Worm (Caenorhabditis elegans) whole organism, L4 larva: ENCODE measurements around the gene sto-3.
A peak's percentile ranks its signal among the peaks of the same experiment; 100 is the strongest.

Experiments used
- F10B5.3 ChIP-seq: sonication (generic microtip); optimal IDR thresholded peaks from 2 replicates; lab custom pipeline; 2016; ENCODE audit warnings: mild to moderate bottlenecking, missing genetic modification characterization, missing compliant biosample characterization
- F26F4.8 ChIP-seq: fragments of 200-800 bp; sonication (Bioruptor generic); conservative IDR thresholded peaks from 2 replicates; pipeline ENCODE4 v1.3.6; 2022; ENCODE audit warnings: missing genetic modification characterization, missing compliant biosample characterization
- aha-1 ChIP-seq: fragments of 150-350 bp; peaks from one replicate; lab custom pipeline; 2014; ENCODE audit warnings: missing biosample characterization, missing genetic modification characterization
- ama-1 ChIP-seq: fragments of 150-350 bp; optimal IDR thresholded peaks from 2 replicates; lab custom pipeline; 2014; ENCODE audit warnings: inconsistent platforms, mixed read lengths
- arid-1 ChIP-seq: fragments of 200-800 bp; sonication (Bioruptor generic); conservative IDR thresholded peaks from 2 replicates; pipeline ENCODE4 v1.3.6; 2022; ENCODE audit warnings: missing genetic modification reagents, missing genetic modification characterization, missing compliant biosample characterization
- attf-4 ChIP-seq: sonication (generic microtip); optimal IDR thresholded peaks from 3 replicates; lab custom pipeline; 2017; ENCODE audit warnings: missing biosample characterization, missing genetic modification characterization
- ceh-32 ChIP-seq: sonication (generic microtip); optimal IDR thresholded peaks from 2 replicates; lab custom pipeline; 2016; ENCODE audit warnings: mild to moderate bottlenecking, missing genetic modification characterization, missing compliant biosample characterization; ENCODE audit not compliant: poor library complexity
- duxl-1 ChIP-seq: sonication (generic microtip); optimal IDR thresholded peaks from 2 replicates; lab custom pipeline; 2016; ENCODE audit warnings: mild to moderate bottlenecking, missing genetic modification characterization, moderate library complexity, missing compliant biosample characterization; ENCODE audit not compliant: poor library complexity
- dve-1 ChIP-seq: sonication (generic microtip); optimal IDR thresholded peaks from 2 replicates; lab custom pipeline; 2017; ENCODE audit warnings: antibody characterized with exemption, mild to moderate bottlenecking, missing genetic modification characterization, missing compliant biosample characterization; ENCODE audit not compliant: insufficient read depth
- egl-27 ChIP-seq: sonication (generic microtip); optimal IDR thresholded peaks from 3 replicates; lab custom pipeline; 2017; ENCODE audit warnings: missing biosample characterization, missing genetic modification reagents, missing genetic modification characterization
- fkh-10 ChIP-seq: fragments of 150-350 bp; optimal IDR thresholded peaks from 2 replicates; lab custom pipeline; 2014; ENCODE audit warnings: missing biosample characterization, missing genetic modification reagents, missing genetic modification characterization
- gei-8 ChIP-seq: fragments of 200-800 bp; sonication (Bioruptor generic); optimal IDR thresholded peaks from 2 replicates; lab custom pipeline; 2018; ENCODE audit warnings: mild to moderate bottlenecking, missing genetic modification characterization, missing compliant biosample characterization
- hlh-11 ChIP-seq: fragments of 200-800 bp; sonication (Bioruptor generic); optimal IDR thresholded peaks from 2 replicates; lab custom pipeline; 2018; ENCODE audit warnings: mild to moderate bottlenecking, missing genetic modification characterization, missing compliant biosample characterization
- hlh-30 ChIP-seq: sonication (generic microtip); optimal IDR thresholded peaks from 2 replicates; lab custom pipeline; 2017; ENCODE audit warnings: antibody characterized with exemption, mild to moderate bottlenecking, missing genetic modification characterization, missing compliant biosample characterization; ENCODE audit not compliant: insufficient read depth
- hmg-1.1 ChIP-seq: fragments of 200-800 bp; sonication (Bioruptor generic); IDR thresholded peaks from 2 replicates; pipeline ENCODE4 v1.3.6; 2022; ENCODE audit warnings: missing genetic modification reagents, missing genetic modification characterization, missing compliant biosample characterization
- jun-1 ChIP-seq: fragments of 150-350 bp; optimal IDR thresholded peaks from 2 replicates; lab custom pipeline; 2014; ENCODE audit warnings: missing biosample characterization, missing genetic modification reagents, missing genetic modification characterization
- lin-39 ChIP-seq: fragments of 150-350 bp; optimal IDR thresholded peaks from 2 replicates; lab custom pipeline; 2014; ENCODE audit warnings: missing biosample characterization, missing genetic modification reagents, missing genetic modification characterization
- mep-1 ChIP-seq: fragments of 150-350 bp; sonication (generic microtip); optimal IDR thresholded peaks from 3 replicates; lab custom pipeline; 2014; ENCODE audit warnings: missing biosample characterization, missing genetic modification characterization
- nhr-10 ChIP-seq: fragments of 150-350 bp; optimal IDR thresholded peaks from 2 replicates; lab custom pipeline; 2014; ENCODE audit warnings: missing biosample characterization, missing genetic modification characterization
- nhr-102 ChIP-seq: sonication (generic microtip); optimal IDR thresholded peaks from 2 replicates; lab custom pipeline; 2016; ENCODE audit warnings: mild to moderate bottlenecking, missing genetic modification characterization, moderate library complexity, missing compliant biosample characterization
- nhr-28 ChIP-seq: fragments of 150-350 bp; optimal IDR thresholded peaks from 2 replicates; lab custom pipeline; 2014; ENCODE audit warnings: missing biosample characterization, missing genetic modification characterization
- nhr-41 ChIP-seq: fragments of 200-800 bp; sonication (Bioruptor generic); IDR thresholded peaks from 2 replicates; pipeline ENCODE4 v1.3.6; 2022; ENCODE audit warnings: missing genetic modification reagents, missing genetic modification characterization, missing compliant biosample characterization
- nhr-42 ChIP-seq: fragments of 200-800 bp; sonication (Bioruptor generic); IDR thresholded peaks from 2 replicates; pipeline ENCODE4 v1.3.6; 2022; ENCODE audit warnings: missing genetic modification characterization, missing compliant biosample characterization
- nhr-6 ChIP-seq: fragments of 150-350 bp; optimal IDR thresholded peaks from 2 replicates; lab custom pipeline; 2014; ENCODE audit warnings: missing biosample characterization, missing genetic modification characterization
- pqm-1 ChIP-seq: sonication (generic microtip); optimal IDR thresholded peaks from 2 replicates; lab custom pipeline; 2017; ENCODE audit warnings: missing biosample characterization, missing genetic modification characterization
- rbr-2 ChIP-seq: sonication (generic microtip); optimal IDR thresholded peaks from 2 replicates; lab custom pipeline; 2016; ENCODE audit warnings: missing genotype, missing genetic modification characterization, missing compliant biosample characterization
- saeg-2 ChIP-seq: fragments of 200-800 bp; sonication (Bioruptor generic); IDR thresholded peaks from 2 replicates; pipeline ENCODE4 v1.3.6; 2022; ENCODE audit warnings: missing genetic modification reagents, missing genetic modification characterization, missing compliant biosample characterization
- set-16 ChIP-seq: fragments of 200-800 bp; sonication (Bioruptor generic); IDR thresholded peaks from 2 replicates; pipeline ENCODE4 v1.3.6; 2022; ENCODE audit warnings: missing genetic modification reagents, missing genetic modification characterization, missing compliant biosample characterization
- skn-1 ChIP-seq: fragments of 150-350 bp; optimal IDR thresholded peaks from 2 replicates; lab custom pipeline; 2014; ENCODE audit warnings: missing biosample characterization, missing genetic modification characterization
- snpc-4 ChIP-seq: fragments of 150-350 bp; optimal IDR thresholded peaks from 2 replicates; lab custom pipeline; 2014; ENCODE audit warnings: missing biosample characterization, missing genetic modification characterization
- spr-1 ChIP-seq: sonication (generic microtip); optimal IDR thresholded peaks from 2 replicates; lab custom pipeline; 2016; ENCODE audit warnings: mild to moderate bottlenecking, missing genetic modification characterization, missing compliant biosample characterization
- tag-97 ChIP-seq: fragments of 200-800 bp; sonication (Bioruptor generic); IDR thresholded peaks from 2 replicates; pipeline ENCODE4 v1.3.6; 2022; ENCODE audit warnings: missing genetic modification characterization, missing compliant biosample characterization
- unc-62 ChIP-seq, 3 experiments: fragments of 150-350 bp in 1 of 3; sonication (generic microtip); optimal IDR thresholded peaks in 2 of 3; peaks in 1 of 3; 1 replicate in 1 of 3; 2 replicates in 2 of 3; lab custom pipeline; 2014 to 2017; ENCODE audit warnings: missing biosample characterization in 3 of 3, missing genetic modification characterization in 3 of 3, missing genetic modification reagents in 3 of 3, missing genotype in 1 of 3
- zfp-2 ChIP-seq: sonication (generic microtip); optimal IDR thresholded peaks from 2 replicates; lab custom pipeline; 2016; ENCODE audit warnings: mild to moderate bottlenecking, missing genetic modification characterization, missing compliant biosample characterization
- zfp-3 ChIP-seq: fragments of 200-800 bp; sonication (Bioruptor generic); conservative IDR thresholded peaks from 2 replicates; pipeline ENCODE4 v1.3.6; 2022; ENCODE audit warnings: missing genetic modification reagents, missing genetic modification characterization, missing compliant biosample characterization
- zip-2 ChIP-seq: fragments of 150-350 bp; optimal IDR thresholded peaks from 2 replicates; lab custom pipeline; 2014; ENCODE audit warnings: missing biosample characterization, missing genetic modification characterization
- ztf-11 ChIP-seq: fragments of 150-350 bp; optimal IDR thresholded peaks from 2 replicates; lab custom pipeline; 2014; ENCODE audit warnings: missing biosample characterization, missing genetic modification characterization

Gene sto-3

ce11 chrX:11590545-11590944, 31.4 kb downstream of the sto-3 start:
- TF ChIP-seq ztf-11 (tag; lab: Kevin White, UChicago) = no peak
- TF ChIP-seq rbr-2 (tag; lab: Kevin White, UChicago) = no peak
- no peak for TF ChIP-seq arid-1 (GFP tag; lab: Robert Waterston, UW)
- no peak for TF ChIP-seq duxl-1
- TF ChIP-seq jun-1 (tag; lab: Kevin White, UChicago) = no peak
- no peak for TF ChIP-seq saeg-2
- no peak for TF ChIP-seq hlh-30 (tag; lab: Kevin White, UChicago)

DNA sequence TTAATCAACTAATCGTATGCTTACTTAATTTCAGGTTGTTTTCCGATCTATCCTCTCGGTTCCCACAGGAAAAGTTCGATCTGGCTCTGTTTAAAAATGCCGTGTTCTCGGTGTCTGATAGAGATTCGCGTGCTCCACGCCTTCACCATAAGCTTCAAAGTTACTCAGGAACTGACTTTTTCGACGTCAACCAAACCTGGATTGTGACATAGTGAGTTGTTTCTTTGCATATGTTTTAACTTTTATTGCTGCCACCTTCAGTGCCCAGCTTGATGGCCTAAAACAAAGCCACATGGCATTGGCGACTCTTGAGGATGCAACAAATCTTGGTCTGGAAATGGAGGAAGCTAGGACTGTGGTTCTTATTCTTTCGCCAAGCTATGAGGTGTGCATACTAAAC, 36.0 kb downstream of the sto-3 start:
- TF ChIP-seq unc-62 (GFP tag; optimal IDR thresholded peaks at IDR 0.05 in 1 of 2; lab: Kevin White, UChicago) = peak in 1 of 2 experiments; percentile 65
- no peak for TF ChIP-seq unc-62 (tag; optimal IDR thresholded peaks at IDR 0.05; lab: Kevin White, UChicago)
- no peak for TF ChIP-seq nhr-42

ce11 chrX:11585375-11585774, 36.5 kb downstream of the sto-3 start, which contains the start of gene abts-2:
abts-2 (plus strand) TSS chrX:11585675.
- no peak for TF ChIP-seq ztf-11 (tag; lab: Kevin White, UChicago)
- TF ChIP-seq nhr-6 (tag; lab: Kevin White, UChicago) = no peak
- no peak for TF ChIP-seq ama-1 (lab: Kevin White, UChicago)
- TF ChIP-seq nhr-41 = no peak

- TF ChIP-seq nhr-102 (tag; lab: Kevin White, UChicago) (no peak), zip-2 (tag; lab: Kevin White, UChicago) (no peak), nhr-42 (no peak), zfp-3 (GFP tag; lab: Robert Waterston, UW) (no peak), jun-1 (tag; lab: Kevin White, UChicago) (no peak), hlh-11 (peak; percentile 37), aha-1 (tag; lab: Kevin White, UChicago) (peak; percentile 91), nhr-28 (no peak), lin-39 (tag; lab: Kevin White, UChicago) (no peak), set-16 (GFP tag; lab: Robert Waterston, UW) (peak; percentile 76), hmg-1.1 (GFP tag; lab: Robert Waterston, UW) (0 out of 2 replicates have a peak, but pooled peaks have one; percentile 38), unc-62 (GFP tag; optimal IDR thresholded peaks at IDR 0.05 in 1 of 2; lab: Kevin White, UChicago) (peak in 1 of 2 experiments; percentile 98), unc-62 (tag; optimal IDR thresholded peaks at IDR 0.05; lab: Kevin White, UChicago) (no peak), tag-97 (GFP tag; lab: Robert Waterston, UW) (peak; percentile 76; the same call in 1 of the 2 replicates)
- TF ChIP-seq, all 104 proteins: peak for 6
These were observed 45.3 kb downstream of the sto-3 start for ce11 chrX:11576429-11577088.

DNA sequence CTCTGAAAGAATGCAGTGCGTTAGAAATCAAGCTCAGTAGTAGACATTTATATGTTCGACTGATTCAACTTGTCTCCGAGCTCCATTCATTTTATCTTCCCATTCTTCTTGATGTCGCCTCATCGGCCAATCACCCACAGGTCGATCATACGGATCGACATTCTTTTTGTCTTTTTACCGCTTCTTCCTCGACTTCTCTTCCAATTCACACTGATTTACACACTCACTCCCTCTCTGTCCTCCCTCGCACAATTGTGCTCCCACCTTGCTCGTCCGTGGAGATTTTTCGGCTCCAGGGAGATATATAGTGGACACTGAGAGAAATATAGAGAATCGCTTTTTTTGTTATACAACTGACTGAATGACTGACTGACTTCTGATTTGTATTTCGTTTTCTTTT, 47.7 kb downstream of the sto-3 start:
- no peak for TF ChIP-seq F10B5.3
- peak; percentile 82 for TF ChIP-seq aha-1 (tag; lab: Kevin White, UChicago)
- TF ChIP-seq mep-1 (tag; lab: Kevin White, UChicago) = no peak
- peak in 1 of 2 experiments; percentile 98 for TF ChIP-seq unc-62 (GFP tag; optimal IDR thresholded peaks at IDR 0.05 in 1 of 2; lab: Kevin White, UChicago)
- TF ChIP-seq unc-62 (tag; optimal IDR thresholded peaks at IDR 0.05; lab: Kevin White, UChicago) = no peak
- no peak for TF ChIP-seq nhr-42

ce11 chrX:11572205-11572604, 49.7 kb downstream of the sto-3 start, which contains the start of gene frm-3:
frm-3 (plus strand) TSS chrX:11572505.
- TF ChIP-seq unc-62 (GFP tag; optimal IDR thresholded peaks at IDR 0.05 in 1 of 2; lab: Kevin White, UChicago) = peak in 1 of 2 experiments; percentile 49
- TF ChIP-seq unc-62 (tag; optimal IDR thresholded peaks at IDR 0.05; lab: Kevin White, UChicago) = no peak
- no peak for TF ChIP-seq spr-1 (tag; lab: Kevin White, UChicago)
- no peak for TF ChIP-seq F10B5.3

- no peak for TF ChIP-seq gei-8 (GFP tag; lab: Kevin White, UChicago)
- no peak for TF ChIP-seq attf-4
- TF ChIP-seq dve-1 (tag; lab: Kevin White, UChicago) = no peak
- TF ChIP-seq zfp-2 (tag; lab: Kevin White, UChicago) = no peak
- TF ChIP-seq fkh-10 (GFP tag; lab: Kevin White, UChicago) = no peak
- TF ChIP-seq egl-27 (tag; lab: Kevin White, UChicago) = no peak
- no peak for TF ChIP-seq F26F4.8 (GFP tag; lab: Robert Waterston, UW)
- TF ChIP-seq nhr-10 = no peak
- TF ChIP-seq pqm-1 = no peak
- peak; percentile 47 for TF ChIP-seq hlh-30 (tag; lab: Kevin White, UChicago)
- no peak for TF ChIP-seq skn-1
- TF ChIP-seq snpc-4 (tag; lab: Kevin White, UChicago) = no peak
- 0 out of 2 replicates have a peak, but pooled peaks have one; percentile 16 for TF ChIP-seq hmg-1.1 (GFP tag; lab: Robert Waterston, UW)
- no peak for TF ChIP-seq ceh-32 (tag; lab: Kevin White, UChicago)
These were observed 50.2 kb downstream of the sto-3 start for ce11 chrX:11571714-11572113.
